Fruit fly (Drosophila melanogaster) whole organism, embryonic: ENCODE measurements around the gene Nepl4.

Experiments used
- B-H2 ChIP-seq: fragments of 200-800 bp; sonication (Bioruptor generic); optimal IDR thresholded peaks from 2 replicates; lab custom pipeline; 2018; ENCODE audit warnings: missing biosample characterization, mild to moderate bottlenecking, missing genetic modification characterization
- CG10274 ChIP-seq: fragments of 200-800 bp; sonication (Bioruptor generic); optimal IDR thresholded peaks from 3 replicates; lab custom pipeline; 2017; ENCODE audit warnings: missing biosample characterization, mild to moderate bottlenecking, missing genetic modification characterization
- CG10321 ChIP-seq: fragments of 200-800 bp; sonication (Bioruptor generic); IDR thresholded peaks from 2 replicates; pipeline ENCODE4 v1.3.6; 2022; ENCODE audit warnings: missing biosample characterization, missing genetic modification characterization
- CG10654 ChIP-seq: fragments of 200-800 bp; sonication (Bioruptor generic); optimal IDR thresholded peaks from 2 replicates; lab custom pipeline; 2016; ENCODE audit warnings: missing biosample characterization, missing genetic modification characterization
- CG11723 ChIP-seq: fragments of 200-800 bp; sonication (Bioruptor generic); optimal IDR thresholded peaks from 2 replicates; lab custom pipeline; 2017; ENCODE audit warnings: missing biosample characterization, mild to moderate bottlenecking, missing genetic modification characterization
- CG13894 ChIP-seq: fragments of 200-800 bp; sonication (Bioruptor generic); optimal IDR thresholded peaks from 3 replicates; lab custom pipeline; 2018; ENCODE audit warnings: missing biosample characterization, mild to moderate bottlenecking, missing genetic modification characterization, moderate library complexity
- CG16813 ChIP-seq: fragments of 200-800 bp; sonication (Bioruptor generic); IDR thresholded peaks from 3 replicates; pipeline ENCODE4 v1.3.6; 2022; ENCODE audit warnings: missing biosample characterization, missing genetic modification characterization; ENCODE audit not compliant: partially characterized antibody
- CG18262 ChIP-seq: fragments of 200-800 bp; optimal IDR thresholded peaks from 3 replicates; lab custom pipeline; 2019; ENCODE audit warnings: missing biosample characterization, mild to moderate bottlenecking, missing genetic modification characterization, moderate library complexity
- CG2712 ChIP-seq: fragments of 200-800 bp; optimal IDR thresholded peaks from 3 replicates; lab custom pipeline; 2019; ENCODE audit warnings: missing biosample characterization, mild to moderate bottlenecking, missing genetic modification characterization, moderate library complexity
- CG3281 ChIP-seq: fragments of 200-800 bp; sonication (Bioruptor generic); optimal IDR thresholded peaks from 3 replicates; lab custom pipeline; 2017; ENCODE audit warnings: missing biosample characterization, mild to moderate bottlenecking, missing genetic modification characterization
- CG4328 ChIP-seq: fragments of 200-800 bp; sonication (Bioruptor generic); optimal IDR thresholded peaks from 3 replicates; lab custom pipeline; 2017; ENCODE audit warnings: missing biosample characterization, missing genetic modification reagents, missing genetic modification characterization
- CG4617 ChIP-seq: fragments of 200-800 bp; sonication (Bioruptor generic); optimal IDR thresholded peaks from 3 replicates; lab custom pipeline; 2016; ENCODE audit warnings: missing biosample characterization, missing genetic modification characterization, borderline replicate concordance
- CG5180 ChIP-seq: fragments of 200-800 bp; sonication (Bioruptor generic); optimal IDR thresholded peaks from 3 replicates; lab custom pipeline; 2017; ENCODE audit warnings: missing biosample characterization, missing genetic modification characterization, mild to moderate bottlenecking, moderate library complexity, missing genetic modification reagents
- CG7271 ChIP-seq: fragments of 200-800 bp; sonication (Bioruptor generic); optimal IDR thresholded peaks from 2 replicates; lab custom pipeline; 2018; ENCODE audit warnings: missing biosample characterization, mild to moderate bottlenecking, missing genetic modification characterization, moderate library complexity
- CG7786 ChIP-seq: fragments of 200-800 bp; sonication (Bioruptor generic); optimal IDR thresholded peaks from 2 replicates; lab custom pipeline; 2016; ENCODE audit warnings: missing biosample characterization, missing genetic modification characterization
- CG8388 ChIP-seq: fragments of 200-800 bp; sonication (Bioruptor generic); optimal IDR thresholded peaks from 2 replicates; lab custom pipeline; 2019; ENCODE audit warnings: missing biosample characterization, mild to moderate bottlenecking, missing genetic modification characterization, moderate library complexity
- CG9876 ChIP-seq: fragments of 200-800 bp; sonication (Bioruptor generic); optimal IDR thresholded peaks from 2 replicates; lab custom pipeline; 2016; ENCODE audit warnings: missing biosample characterization, missing genetic modification characterization
- D ChIP-seq, 2 experiments: fragments of 200-800 bp in 1 of 2; fragments of >200 bp in 1 of 2; sonication (Bioruptor generic) in 1 of 2; optimal IDR thresholded peaks; 2 replicates in 1 of 2; 3 replicates in 1 of 2; lab custom pipeline; 2017; ENCODE audit warnings: mild to moderate bottlenecking in 1 of 2, missing biosample characterization in 1 of 2, missing genetic modification characterization in 1 of 2, missing genetic modification reagents in 1 of 2
- D19A ChIP-seq: fragments of 200-800 bp; optimal IDR thresholded peaks from 3 replicates; lab custom pipeline; 2019; ENCODE audit warnings: missing biosample characterization, mild to moderate bottlenecking, missing genetic modification characterization, moderate library complexity
- Dll ChIP-seq: fragments of 200-800 bp; sonication (Bioruptor generic); IDR thresholded peaks from 4 replicates; pipeline ENCODE4 v1.3.6; 2022; ENCODE audit warnings: missing biosample characterization, missing genetic modification characterization; ENCODE audit not compliant: partially characterized antibody
- Gsc ChIP-seq: fragments of 200-800 bp; sonication (Bioruptor generic); IDR thresholded peaks from 2 replicates; pipeline ENCODE4 v1.3.6; 2022; ENCODE audit warnings: missing biosample characterization, missing genetic modification characterization
- H2.0 ChIP-seq: fragments of 200-800 bp; sonication (Bioruptor generic); IDR thresholded peaks from 2 replicates; pipeline ENCODE4 v1.3.6; 2022; ENCODE audit warnings: missing biosample characterization, missing genetic modification characterization
- Hsf ChIP-seq: fragments of 200-800 bp; sonication (Bioruptor generic); optimal IDR thresholded peaks from 3 replicates; lab custom pipeline; 2016; ENCODE audit warnings: missing biosample characterization, missing genetic modification characterization
- NC2β ChIP-seq: fragments of 200-800 bp; sonication (Bioruptor generic); optimal IDR thresholded peaks from 2 replicates; lab custom pipeline; 2016; ENCODE audit warnings: missing biosample characterization, missing genetic modification characterization
- NK7.1 ChIP-seq: fragments of 200-800 bp; sonication (Bioruptor generic); optimal IDR thresholded peaks from 3 replicates; lab custom pipeline; 2016; ENCODE audit warnings: missing biosample characterization, missing genetic modification characterization
- Sry-β ChIP-seq: fragments of 200-800 bp; sonication (Bioruptor generic); optimal IDR thresholded peaks from 2 replicates; lab custom pipeline; 2018; ENCODE audit warnings: missing biosample characterization, mild to moderate bottlenecking, missing genetic modification characterization, moderate library complexity
- Tbp ChIP-seq: fragments of >200 bp; optimal IDR thresholded peaks from 2 replicates; lab custom pipeline; 2018; ENCODE audit warnings: missing biosample characterization, missing genetic modification characterization
- chm ChIP-seq: fragments of 200-800 bp; sonication (Bioruptor generic); IDR thresholded peaks from 2 replicates; pipeline ENCODE4 v1.3.6; 2022; ENCODE audit warnings: missing biosample characterization, missing genetic modification characterization
- cwo ChIP-seq: fragments of 200-800 bp; sonication (Bioruptor generic); optimal IDR thresholded peaks from 3 replicates; lab custom pipeline; 2017; ENCODE audit warnings: missing biosample characterization, missing genetic modification characterization, mild to moderate bottlenecking, moderate library complexity, missing genetic modification reagents
- dan ChIP-seq: fragments of 200-800 bp; sonication (Bioruptor generic); IDR thresholded peaks from 2 replicates; pipeline ENCODE4 v1.3.6; 2022; ENCODE audit warnings: missing biosample characterization, missing genetic modification characterization
- dmrt11E ChIP-seq: fragments of 200-800 bp; sonication (Bioruptor generic); optimal IDR thresholded peaks from 3 replicates; lab custom pipeline; 2018; ENCODE audit warnings: missing biosample characterization, mild to moderate bottlenecking, missing genetic modification characterization, moderate library complexity
- dpn ChIP-seq, 2 experiments: fragments of 200-800 bp; sonication (Bioruptor generic); optimal IDR thresholded peaks; 3 replicates each; lab custom pipeline; 2016; ENCODE audit warnings: missing biosample characterization in 2 of 2, missing genetic modification characterization in 2 of 2
- ken ChIP-seq: fragments of 200-800 bp; sonication (Bioruptor generic); IDR thresholded peaks from 3 replicates; pipeline ENCODE4 v1.3.6; 2022; ENCODE audit warnings: missing biosample characterization, missing genetic modification characterization
- nau ChIP-seq: fragments of 200-800 bp; sonication (Bioruptor generic); optimal IDR thresholded peaks from 3 replicates; lab custom pipeline; 2017; ENCODE audit warnings: missing biosample characterization, mild to moderate bottlenecking, missing genetic modification characterization, missing genetic modification reagents
- oc ChIP-seq: fragments of 200-800 bp; sonication (Bioruptor generic); optimal IDR thresholded peaks from 2 replicates; lab custom pipeline; 2018; ENCODE audit warnings: missing biosample characterization, mild to moderate bottlenecking, missing genetic modification characterization, moderate library complexity
- otp ChIP-seq: fragments of 200-800 bp; sonication (Bioruptor generic); IDR thresholded peaks from 3 replicates; pipeline ENCODE4, ENCODE4 v1.3.6; 2022; ENCODE audit warnings: missing biosample characterization, missing genetic modification characterization
- p53 ChIP-seq: fragments of 200-800 bp; sonication (Bioruptor generic); optimal IDR thresholded peaks from 2 replicates; lab custom pipeline; 2016; ENCODE audit warnings: missing biosample characterization, missing genetic modification characterization
- peb ChIP-seq: fragments of 200-800 bp; sonication (Bioruptor generic); IDR thresholded peaks from 2 replicates; pipeline ENCODE4 v1.3.6; 2022; ENCODE audit warnings: missing biosample characterization, missing genetic modification characterization
- prd ChIP-seq, 3 experiments: fragments of >200 bp in 2 of 3; fragments of 200-800 bp in 1 of 3; sonication (Bioruptor generic) in 1 of 3; optimal IDR thresholded peaks in 2 of 3; IDR thresholded peaks in 1 of 3; 2 replicates in 2 of 3; 3 replicates in 1 of 3; pipeline versions ENCODE4 v1.3.6 to Lab custom; 2017 to 2022; ENCODE audit warnings: missing biosample characterization in 1 of 3, missing genetic modification characterization in 1 of 3
- ro ChIP-seq: fragments of 200-800 bp; sonication (Bioruptor generic); IDR thresholded peaks from 2 replicates; pipeline ENCODE4 v1.3.6; 2022; ENCODE audit warnings: missing biosample characterization, missing genetic modification characterization
- schlank ChIP-seq: fragments of 200-800 bp; sonication (Bioruptor generic); optimal IDR thresholded peaks from 2 replicates; lab custom pipeline; 2018; ENCODE audit warnings: missing biosample characterization, mild to moderate bottlenecking, missing genetic modification characterization
- slou ChIP-seq: fragments of 200-800 bp; sonication (Bioruptor generic); optimal IDR thresholded peaks from 3 replicates; lab custom pipeline; 2016; ENCODE audit warnings: missing biosample characterization, missing genetic modification characterization
- slp2 ChIP-seq: fragments of 200-800 bp; sonication (Bioruptor generic); optimal IDR thresholded peaks from 2 replicates; lab custom pipeline; 2016; ENCODE audit warnings: missing biosample characterization, missing genetic modification characterization
- tap ChIP-seq: fragments of 200-800 bp; optimal IDR thresholded peaks from 3 replicates; lab custom pipeline; 2019; ENCODE audit warnings: missing biosample characterization, mild to moderate bottlenecking, missing genetic modification characterization, moderate library complexity
- tgo ChIP-seq: fragments of 200-800 bp; sonication (Bioruptor generic); IDR thresholded peaks from 3 replicates; pipeline ENCODE4 v1.3.6; 2022; ENCODE audit warnings: missing biosample characterization, missing genetic modification characterization
- tup ChIP-seq: fragments of 200-800 bp; sonication (Bioruptor generic); optimal IDR thresholded peaks from 2 replicates; lab custom pipeline; 2016; ENCODE audit warnings: missing biosample characterization, mild to moderate bottlenecking, missing genetic modification characterization, moderate library complexity
- wdn ChIP-seq: fragments of 200-800 bp; sonication (Bioruptor generic); IDR thresholded peaks from 2 replicates; pipeline ENCODE4 v1.3.6; 2022; ENCODE audit warnings: missing biosample characterization, missing genetic modification characterization

Nepl4 gene

DNA sequence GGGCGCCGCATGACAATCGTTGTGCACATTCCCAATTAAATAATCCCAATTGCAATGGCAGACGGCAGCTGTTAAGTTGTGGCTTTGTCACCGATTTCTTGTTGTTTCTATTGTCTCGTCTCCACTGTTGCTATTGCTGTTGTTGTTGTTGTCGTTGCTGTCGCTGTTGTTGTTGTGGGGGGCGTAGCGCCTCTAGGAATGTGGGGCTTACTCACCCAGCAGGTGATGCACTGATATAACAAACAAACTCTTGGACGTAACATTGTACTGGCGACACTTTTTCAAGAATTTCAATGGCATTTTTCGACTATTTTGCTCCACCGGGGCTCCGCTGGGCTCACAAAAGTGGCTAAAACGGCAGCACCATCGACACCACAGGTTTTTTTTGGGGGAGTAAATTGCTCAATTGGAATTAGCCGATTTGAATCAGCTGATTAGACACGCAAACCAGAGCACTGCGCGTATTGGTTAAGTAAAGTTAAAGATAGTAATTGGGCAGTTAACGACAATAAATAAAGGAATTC is 29.8 kb upstream of the Nepl4 start (continued):
- TF ChIP-seq Sry-β (GFP tag; lab: Kevin White, UChicago): peak; percentile 89
- no peak for TF ChIP-seq CG4328 (GFP tag; lab: Kevin White, UChicago)
- TF ChIP-seq tap (tag; lab: Kevin White, UChicago): no peak
- no peak for TF ChIP-seq CG2712
- TF ChIP-seq CG4617: peak; percentile 47
- TF ChIP-seq chm: no peak
- TF ChIP-seq D (optimal IDR thresholded peaks at IDR 0.05; lab: Kevin White, UChicago): peak; percentile 80
- TF ChIP-seq D (GFP tag; optimal IDR thresholded peaks at IDR 0.05; lab: Kevin White, UChicago): no peak
- TF ChIP-seq cwo (GFP tag; lab: Kevin White, UChicago): no peak
- TF ChIP-seq wdn (GFP tag; lab: Robert Waterston, UW): no peak

DNA sequence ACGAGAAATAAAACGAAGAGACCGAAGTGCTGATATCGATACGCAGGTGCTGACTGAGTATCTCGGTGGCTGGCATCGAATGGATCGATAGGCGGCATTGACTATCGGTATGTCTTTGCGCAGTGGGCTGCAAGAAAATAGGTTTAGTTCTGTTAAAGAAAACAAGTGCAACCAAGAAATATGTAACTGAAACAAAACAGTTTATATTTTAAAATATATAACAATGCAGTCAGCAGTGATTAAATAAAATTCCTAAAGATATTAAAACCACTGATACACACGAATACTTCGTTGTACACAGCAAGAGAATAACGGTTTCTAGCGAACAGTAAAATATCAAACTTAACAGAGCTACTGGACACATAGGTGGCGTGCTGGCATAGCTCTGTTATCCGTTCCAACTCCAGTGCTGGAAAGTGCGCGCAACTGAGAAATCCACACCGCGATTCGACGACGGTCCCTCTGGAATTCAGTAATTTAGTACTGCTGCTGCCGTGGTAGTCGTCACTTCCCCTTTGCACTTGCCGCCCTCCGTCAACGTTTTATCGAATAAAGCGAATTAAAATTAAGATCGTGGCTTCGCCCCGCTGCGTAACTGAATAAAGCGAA is 29.2 kb upstream of the Nepl4 start, which contains the start of the genes Pez and Cpr:
TSS of gene Pez (minus strand) at position 305 of the 609 bp plus-strand sequence.
TSS of gene Cpr (plus strand) at position 470 of the 609 bp plus-strand sequence.
- TF ChIP-seq CG11723 (GFP tag; lab: Kevin White, UChicago) (no peak), H2.0 (GFP tag; lab: Robert Waterston, UW) (peak; percentile 24; the same call in 1 of the 2 replicates), CG10654 (GFP tag; lab: Kevin White, UChicago) (no peak), slp2 (GFP tag; lab: Kevin White, UChicago) (no peak), ro (no peak), wdn (GFP tag; lab: Robert Waterston, UW) (peak; percentile 27; the same call in 1 of the 2 replicates), Gsc (GFP tag; lab: Robert Waterston, UW) (no peak), CG9876 (GFP tag; lab: Kevin White, UChicago) (no peak), ken (peak; percentile 72; the same call in 2 of the 3 replicates), CG8388 (GFP tag; lab: Kevin White, UChicago) (no peak), D19A (tag; lab: Kevin White, UChicago) (no peak), peb (GFP tag; lab: Robert Waterston, UW) (no peak), CG16813 (GFP tag; lab: Robert Waterston, UW) (peak; percentile 83), Hsf (GFP tag; lab: Kevin White, UChicago) (peak; percentile 31), CG10274 (GFP tag; lab: Kevin White, UChicago) (no peak), schlank (tag; lab: Kevin White, UChicago) (no peak), prd (optimal IDR thresholded peaks at IDR 0.05; lab: Kevin White, UChicago) (no peak), prd (GFP tag; IDR thresholded peaks at IDR 0.05; lab: Robert Waterston, UW) (no peak), CG5180 (GFP tag; lab: Kevin White, UChicago) (peak; percentile 36), NC2β (peak; percentile 36), slou (GFP tag; lab: Kevin White, UChicago) (no peak), D (optimal IDR thresholded peaks at IDR 0.05; lab: Kevin White, UChicago) (no peak), D (GFP tag; optimal IDR thresholded peaks at IDR 0.05; lab: Kevin White, UChicago) (no peak), dmrt11E (peak; percentile 8), B-H2 (GFP tag; lab: Kevin White, UChicago) (no peak), NK7.1 (GFP tag; lab: Kevin White, UChicago) (no peak), CG3281 (peak; percentile 55), otp (GFP tag; lab: Robert Waterston, UW) (no peak), CG18262 (no peak), oc (tag; lab: Kevin White, UChicago) (no peak), p53 (GFP tag; lab: Kevin White, UChicago) (no peak), nau (GFP tag; lab: Kevin White, UChicago) (no peak), Dll (GFP tag; lab: Robert Waterston, UW) (peak; percentile 88), tup (GFP tag; lab: Kevin White, UChicago) (no peak), Tbp (GFP tag; lab: Kevin White, UChicago) (no peak), CG7786 (GFP tag; lab: Kevin White, UChicago) (peak; percentile 30), CG7271 (tag; lab: Kevin White, UChicago) (no peak), dan (no peak), CG10321 (GFP tag; lab: Robert Waterston, UW) (no peak), CG13894 (no peak), dpn (GFP tag; optimal IDR thresholded peaks at IDR 0.05; lab: Kevin White, UChicago) (peak; percentile 51 to 68), tgo (GFP tag; lab: Robert Waterston, UW) (no peak)
